Worm (Caenorhabditis elegans): ENCODE measurements around the gene F22F1.2.

DNA sequence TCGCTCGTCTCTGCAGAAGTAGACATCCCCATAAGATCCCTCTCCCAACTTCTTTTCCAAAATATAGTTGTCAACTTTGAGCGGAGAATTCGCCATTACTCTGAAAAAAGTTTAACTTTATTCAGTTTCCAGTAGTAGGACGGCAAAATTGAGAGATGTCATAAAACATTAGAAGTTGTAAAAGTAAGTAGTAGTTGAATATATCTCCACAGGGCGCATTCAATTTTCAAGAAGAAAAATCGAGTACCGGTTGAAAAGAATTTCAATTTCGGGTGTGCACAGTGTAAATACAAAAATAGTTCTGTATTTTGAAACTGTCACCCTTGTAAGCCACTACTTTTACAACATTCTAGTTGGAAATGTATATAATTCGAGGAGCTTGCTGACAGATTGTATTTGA is at the start of gene F22F1.2:
- no peak for TF ChIP-seq nhr-237 (tag; optimal IDR thresholded peaks at IDR 0.05)
- TF ChIP-seq nhr-23 (tag; optimal IDR thresholded peaks at IDR 0.05), result no peak
- TF ChIP-seq elt-1 (tag; optimal IDR thresholded peaks at IDR 0.05), result no peak
- TF ChIP-seq ama-1 (optimal IDR thresholded peaks at IDR 0.05), result no peak
- no peak for TF ChIP-seq unc-39 (tag; optimal IDR thresholded peaks at IDR 0.05)
- TF ChIP-seq aly-2 (tag; optimal IDR thresholded peaks at IDR 0.05), result no peak
- no peak for TF ChIP-seq zag-1 (tag; optimal IDR thresholded peaks at IDR 0.05)
- no peak for TF ChIP-seq nhr-11 (tag; optimal IDR thresholded peaks at IDR 0.05)
- no peak for TF ChIP-seq lin-39 (tag; optimal IDR thresholded peaks at IDR 0.05)
- no peak for TF ChIP-seq eor-1 (tag; optimal IDR thresholded peaks at IDR 0.05)
- no peak for TF ChIP-seq snpc-4 (tag; optimal IDR thresholded peaks at IDR 0.05)
- no peak for TF ChIP-seq nhr-25 (tag; optimal IDR thresholded peaks at IDR 0.05)

All from whole organism, L3 larva.